Fruit fly (Drosophila melanogaster): Measurements from ENCODE around the gene CG12111.

DNA sequence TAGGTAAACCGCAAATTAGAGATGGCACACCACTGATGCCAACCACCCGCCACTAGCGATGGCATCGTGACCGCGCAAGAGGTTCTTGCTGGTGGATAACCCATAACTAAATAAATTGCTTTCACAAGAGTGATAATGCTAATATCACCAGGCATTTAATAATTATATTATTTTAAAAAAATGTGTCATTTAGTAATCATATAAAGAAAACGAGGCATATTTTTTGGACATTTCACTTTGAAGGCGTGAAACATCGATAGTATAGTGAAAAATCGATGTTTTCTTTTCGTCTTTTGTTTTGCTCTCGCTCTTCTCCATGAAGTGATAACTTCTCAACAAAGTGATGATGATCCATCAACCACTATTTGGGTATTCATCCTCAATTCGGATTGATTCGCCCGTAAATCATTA, 12.0 kb downstream of the CG12111 start, which contains the start of gene IntS4:
- no peak for TF ChIP-seq chm (GFP tag; IDR thresholded peaks at IDR 0.05)
- TF ChIP-seq fd64A (GFP tag; optimal IDR thresholded peaks at IDR 0.05): no peak
- TF ChIP-seq prd (optimal IDR thresholded peaks at IDR 0.05): no peak
- TF ChIP-seq prd (GFP tag; IDR thresholded peaks at IDR 0.05): peak; percentile 77
- TF ChIP-seq crp (GFP tag; optimal IDR thresholded peaks at IDR 0.05): peak in 1 of 2 experiments; percentile 41
- no peak for TF ChIP-seq MTF-1 (GFP tag; optimal IDR thresholded peaks at IDR 0.05; ENCODE audit: borderline replicate concordance)
- TF ChIP-seq Abd-B (GFP tag; optimal IDR thresholded peaks at IDR 0.05): no peak
- peak; percentile 98 for TF ChIP-seq psq (GFP tag; optimal IDR thresholded peaks at IDR 0.05)

All from whole organism, embryonic.